Worm (Caenorhabditis elegans) whole organism, L3 larva: ENCODE results near the gene swan-2.
A peak's percentile ranks its signal among the peaks of the same experiment; 100 is the strongest.

ENCODE experiments used
- R02D3.7 ChIP-seq: fragments of 150-350 bp; optimal IDR thresholded peaks from 2 replicates; lab custom pipeline; 2014; ENCODE audit warnings: missing biosample characterization, missing genetic modification characterization
- daf-12 ChIP-seq: fragments of 150-350 bp; optimal IDR thresholded peaks from 2 replicates; lab custom pipeline; 2014; ENCODE audit warnings: missing biosample characterization, missing genetic modification reagents, missing genetic modification characterization
- egl-27 ChIP-seq: sonication (generic microtip); optimal IDR thresholded peaks from 4 replicates; lab custom pipeline; 2017; ENCODE audit warnings: missing biosample characterization, missing genetic modification reagents, missing genetic modification characterization
- elt-2 ChIP-seq: sonication (generic microtip); optimal IDR thresholded peaks from 2 replicates; lab custom pipeline; 2016; ENCODE audit warnings: missing genetic modification reagents, mild to moderate bottlenecking, missing genetic modification characterization, missing compliant biosample characterization
- fkh-2 ChIP-seq: fragments of 150-350 bp; optimal IDR thresholded peaks from 2 replicates; lab custom pipeline; 2014; ENCODE audit warnings: missing biosample characterization, missing genetic modification reagents, missing genetic modification characterization
- nhr-11 ChIP-seq: fragments of 150-350 bp; optimal IDR thresholded peaks from 2 replicates; lab custom pipeline; 2014; ENCODE audit warnings: missing biosample characterization, missing genetic modification characterization
- pqm-1 ChIP-seq: fragments of 150-350 bp; optimal IDR thresholded peaks from 2 replicates; lab custom pipeline; 2017; ENCODE audit warnings: missing biosample characterization, missing genetic modification characterization, inconsistent platforms
- snpc-4 ChIP-seq: fragments of 150-350 bp; optimal IDR thresholded peaks from 2 replicates; lab custom pipeline; 2014; ENCODE audit warnings: missing biosample characterization, missing genetic modification characterization
- unc-62 ChIP-seq: fragments of 150-350 bp; sonication (generic microtip); optimal IDR thresholded peaks from 4 replicates; lab custom pipeline; 2014; ENCODE audit warnings: missing biosample characterization, missing genetic modification reagents, missing genetic modification characterization
- ztf-11 ChIP-seq: fragments of 150-350 bp; optimal IDR thresholded peaks from 2 replicates; lab custom pipeline; 2014; ENCODE audit warnings: missing biosample characterization, missing genetic modification characterization

DNA sequence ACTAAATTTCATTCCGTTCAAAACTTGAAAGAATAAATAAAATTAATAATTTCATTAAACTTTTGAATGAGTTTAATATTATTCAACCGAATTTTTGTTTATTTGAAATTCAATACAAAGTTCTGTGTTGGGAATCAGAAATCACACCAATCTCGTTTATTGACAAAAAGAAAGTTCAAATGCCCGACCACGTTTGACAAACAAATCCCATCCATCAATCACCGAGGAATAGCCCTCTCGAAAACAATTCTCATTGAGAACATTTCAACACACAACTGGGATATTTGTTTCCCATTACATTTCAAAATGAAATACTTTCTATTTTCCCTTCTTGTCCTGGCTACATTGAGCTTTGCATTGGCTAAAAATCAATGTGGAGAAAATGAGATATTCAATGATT, 26.2 kb downstream of the swan-2 start, which contains the start of gene F53C11.9:
- TF ChIP-seq ztf-11 = no peak
- TF ChIP-seq unc-62 (GFP tag; lab: Kevin White, UChicago) = peak; percentile 32
- TF ChIP-seq snpc-4 = no peak
- TF ChIP-seq fkh-2 (tag; lab: Kevin White, UChicago) = no peak
- no peak for TF ChIP-seq elt-2
- no peak for TF ChIP-seq nhr-11 (tag; lab: Kevin White, UChicago)
- no peak for TF ChIP-seq egl-27
- no peak for TF ChIP-seq pqm-1 (tag; lab: Kevin White, UChicago)
- no peak for TF ChIP-seq R02D3.7 (tag; lab: Kevin White, UChicago)
- no peak for TF ChIP-seq daf-12 (tag; lab: Kevin White, UChicago)
